Worm (Caenorhabditis elegans) whole organism, midembryonic: Measurements from ENCODE around the gene clec-68.

ENCODE experiments used
- T22C8.4 ChIP-seq: fragments of 200-800 bp; sonication (Bioruptor generic); IDR thresholded peaks from 2 replicates; pipeline ENCODE4 v1.3.6; 2022; ENCODE audit warnings: missing genetic modification characterization, missing compliant biosample characterization
- cog-1 ChIP-seq: sonication (generic microtip); optimal IDR thresholded peaks from 2 replicates; lab custom pipeline; 2016; ENCODE audit warnings: missing genetic modification characterization, missing compliant biosample characterization
- flt-1 ChIP-seq: fragments of 200-800 bp; sonication (Bioruptor generic); IDR thresholded peaks from 2 replicates; pipeline ENCODE4 v1.3.6; 2022; ENCODE audit warnings: missing genetic modification characterization, missing compliant biosample characterization
- klf-2 ChIP-seq: fragments of 200-800 bp; sonication (Bioruptor generic); conservative IDR thresholded peaks from 2 replicates; pipeline ENCODE4 v1.3.6; 2022; ENCODE audit warnings: missing genetic modification reagents, missing genetic modification characterization, missing compliant biosample characterization
- med-1 ChIP-seq: sonication (generic microtip); optimal IDR thresholded peaks from 2 replicates; lab custom pipeline; 2017; ENCODE audit warnings: missing genetic modification characterization, mild to moderate bottlenecking, missing compliant biosample characterization, antibody characterized with exemption, missing genetic modification reagents; ENCODE audit not compliant: insufficient read depth
- ref-1 ChIP-seq: fragments of 200-800 bp; sonication (Bioruptor generic); conservative IDR thresholded peaks from 2 replicates; pipeline ENCODE4 v1.3.6; 2022; ENCODE audit warnings: missing genetic modification reagents, missing genetic modification characterization, missing compliant biosample characterization
- tab-1 ChIP-seq: fragments of 200-800 bp; sonication (Bioruptor generic); IDR thresholded peaks from 2 replicates; pipeline ENCODE4 v1.3.6; 2022; ENCODE audit warnings: missing genetic modification characterization, missing compliant biosample characterization
- ztf-29 ChIP-seq: fragments of 200-800 bp; sonication (Bioruptor generic); IDR thresholded peaks from 2 replicates; pipeline ENCODE4 v1.3.6; 2022; ENCODE audit warnings: missing genetic modification reagents, missing genetic modification characterization, missing compliant biosample characterization

ce11 chrIV:3904620-3905019 lies 21.6 kb upstream of the clec-68 start, which contains the start of gene F56D6.21:
- no peak for TF ChIP-seq flt-1 (GFP tag; lab: Robert Waterston, UW)
- TF ChIP-seq med-1, result no peak
- TF ChIP-seq T22C8.4 (GFP tag; lab: Robert Waterston, UW), result no peak
- no peak for TF ChIP-seq ztf-29 (GFP tag; lab: Robert Waterston, UW)
- no peak for TF ChIP-seq klf-2 (GFP tag; lab: Robert Waterston, UW)
- TF ChIP-seq ref-1, result no peak
- no peak for TF ChIP-seq tab-1 (GFP tag; lab: Robert Waterston, UW)
- TF ChIP-seq cog-1 (tag; lab: Kevin White, UChicago), result no peak
